Worm (Caenorhabditis elegans): ENCODE data around the gene oig-5.

ce11 chrIV:14824878-14825352 is 17.9 kb downstream of the oig-5 start, which contains the start of gene sec-61.A:
- no peak for TF ChIP-seq blmp-1 (tag; optimal IDR thresholded peaks at IDR 0.05)
- no peak for TF ChIP-seq unc-39 (tag; optimal IDR thresholded peaks at IDR 0.05)

All from whole organism, mixed stage, embryonic.